Fruit fly (Drosophila melanogaster) whole organism, prepupa: Measurements from ENCODE around the gene CG33648.

Experiments
- CG16779 ChIP-seq: fragments of 200-800 bp; sonication (Bioruptor generic); optimal IDR thresholded peaks from 3 replicates; lab custom pipeline; 2017; ENCODE audit warnings: missing biosample characterization, mild to moderate bottlenecking, missing genetic modification characterization
- CG3032 ChIP-seq: fragments of 200-800 bp; optimal IDR thresholded peaks from 2 replicates; lab custom pipeline; 2019; ENCODE audit warnings: missing biosample characterization, mild to moderate bottlenecking, missing genetic modification characterization, moderate library complexity
- CG3919 ChIP-seq: fragments of 200-800 bp; sonication (Bioruptor generic); optimal IDR thresholded peaks from 3 replicates; lab custom pipeline; 2016; ENCODE audit warnings: missing biosample characterization, missing genetic modification characterization
- CG9139 ChIP-seq: fragments of 200-800 bp; sonication (Bioruptor generic); optimal IDR thresholded peaks from 3 replicates; lab custom pipeline; 2017; ENCODE audit warnings: missing biosample characterization, mild to moderate bottlenecking, missing genetic modification characterization
- Gug ChIP-seq: fragments of 200-800 bp; sonication (Bioruptor generic); IDR thresholded peaks from 2 replicates; pipeline ENCODE4 v1.3.6; 2022; ENCODE audit warnings: missing biosample characterization, missing genetic modification characterization
- Hr39 ChIP-seq: fragments of 200-800 bp; sonication (Bioruptor generic); optimal IDR thresholded peaks from 2 replicates; lab custom pipeline; 2016; ENCODE audit warnings: missing biosample characterization, missing genetic modification characterization
- Lpt ChIP-seq: fragments of 200-800 bp; sonication (Bioruptor generic); optimal IDR thresholded peaks from 3 replicates; lab custom pipeline; 2016; ENCODE audit warnings: missing biosample characterization, missing genetic modification characterization
- acj6 ChIP-seq: fragments of 200-800 bp; sonication (Bioruptor generic); optimal IDR thresholded peaks from 3 replicates; lab custom pipeline; 2016; ENCODE audit warnings: missing biosample characterization, missing genetic modification characterization
- dac ChIP-seq: fragments of 200-800 bp; sonication (Bioruptor generic); optimal IDR thresholded peaks from 2 replicates; lab custom pipeline; 2017; ENCODE audit warnings: missing biosample characterization, mild to moderate bottlenecking, missing genetic modification characterization
- pdm3 ChIP-seq: fragments of 200-800 bp; sonication (Bioruptor generic); optimal IDR thresholded peaks from 3 replicates; lab custom pipeline; 2016; ENCODE audit warnings: missing biosample characterization, missing genetic modification characterization
- salr ChIP-seq, 2 experiments: fragments of 200-800 bp; sonication (Bioruptor generic); optimal IDR thresholded peaks; 3 replicates each; lab custom pipeline; 2016 to 2018; ENCODE audit warnings: missing biosample characterization in 2 of 2, missing genetic modification characterization in 2 of 2, mild to moderate bottlenecking in 1 of 2
- ss ChIP-seq, 2 experiments: fragments of 200-800 bp; sonication (Bioruptor generic); optimal IDR thresholded peaks; 2 replicates in 1 of 2; 3 replicates in 1 of 2; lab custom pipeline; 2017 to 2018; ENCODE audit warnings: mild to moderate bottlenecking in 2 of 2, missing biosample characterization in 2 of 2, missing genetic modification characterization in 2 of 2, moderate library complexity in 1 of 2
- topi ChIP-seq: fragments of 200-800 bp; sonication (Bioruptor generic); optimal IDR thresholded peaks from 3 replicates; lab custom pipeline; 2016; ENCODE audit warnings: missing biosample characterization, missing genetic modification characterization

DNA sequence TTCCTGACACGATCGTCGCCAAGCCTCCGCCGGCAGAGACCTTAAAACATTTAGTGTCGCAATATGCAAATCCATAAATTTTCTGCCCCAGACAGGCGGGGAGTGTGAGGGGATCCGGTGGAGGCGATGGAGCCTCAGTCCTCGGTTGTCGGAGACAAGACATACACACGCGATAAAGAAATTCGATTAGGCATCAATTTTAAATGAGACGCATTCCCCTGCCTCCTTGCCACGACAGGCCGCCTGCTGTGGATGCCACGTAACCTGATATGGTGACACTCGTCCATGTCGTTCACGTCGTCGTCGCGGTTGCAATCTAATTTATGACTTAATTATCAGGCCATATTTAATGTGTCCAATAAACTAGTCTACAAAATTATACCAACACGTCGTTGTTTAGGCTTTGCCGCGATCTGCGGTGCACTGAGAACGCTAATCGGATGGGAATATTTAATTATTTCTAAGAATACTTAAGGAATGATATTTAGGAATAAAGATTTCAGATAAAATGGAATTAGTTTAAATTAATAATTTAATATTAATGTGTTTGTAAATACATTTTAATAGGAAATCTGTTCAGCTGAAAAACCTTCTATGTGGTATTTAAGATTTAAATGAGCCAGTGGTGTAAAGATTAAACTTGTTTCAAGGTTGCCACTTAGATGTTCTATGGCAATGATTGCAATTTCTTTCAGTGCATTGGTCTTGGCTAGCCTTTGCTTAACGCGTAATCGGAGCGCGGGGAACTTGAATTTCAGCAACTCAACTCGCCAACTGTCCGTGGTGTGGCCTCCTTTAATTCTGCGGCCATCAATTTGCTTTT, 8.7 kb upstream of the CG33648 start:
- TF ChIP-seq salr (GFP tag; optimal IDR thresholded peaks at IDR 0.05; lab: Kevin White, UChicago) (peak; percentile 68 to 79), Hr39 (GFP tag; lab: Kevin White, UChicago) (peak; percentile 15), Lpt (peak; percentile 75), ss (GFP tag; optimal IDR thresholded peaks at IDR 0.05; lab: Kevin White, UChicago) (peak; percentile 67 to 90), CG16779 (tag; lab: Kevin White, UChicago) (peak; percentile 69), CG9139 (GFP tag; lab: Kevin White, UChicago) (peak; percentile 70), CG3032 (tag; lab: Kevin White, UChicago) (peak; percentile 94), CG3919 (GFP tag; lab: Kevin White, UChicago) (peak; percentile 88), Gug (GFP tag; lab: Robert Waterston, UW) (peak; percentile 79), acj6 (peak; percentile 75), dac (GFP tag; lab: Kevin White, UChicago) (peak; percentile 68), topi (GFP tag; lab: Kevin White, UChicago) (peak; percentile 25), pdm3 (GFP tag; lab: Kevin White, UChicago) (peak; percentile 58)
